Fruit fly (Drosophila melanogaster) whole organism, embryonic: ENCODE measurements around the gene CG31068.
A peak's percentile ranks its signal among the peaks of the same experiment; 100 is the strongest.

Source experiments
- Ada2b ChIP-seq: fragments of 200-800 bp; sonication (Bioruptor generic); IDR thresholded peaks from 2 replicates; pipeline ENCODE4 v1.3.6; 2022; ENCODE audit warnings: missing biosample characterization, missing genetic modification characterization
- CG10366 ChIP-seq: fragments of 200-800 bp; sonication (Bioruptor generic); IDR thresholded peaks from 2 replicates; pipeline ENCODE4 v1.3.6; 2022; ENCODE audit warnings: missing biosample characterization, missing genetic modification characterization
- CG11398 ChIP-seq: fragments of 200-800 bp; sonication (Bioruptor generic); optimal IDR thresholded peaks from 2 replicates; lab custom pipeline; 2016; ENCODE audit warnings: missing biosample characterization, missing genetic modification characterization
- CG12155 ChIP-seq: fragments of 200-800 bp; sonication (Bioruptor generic); optimal IDR thresholded peaks from 3 replicates; lab custom pipeline; 2016; ENCODE audit warnings: missing biosample characterization, missing genetic modification characterization
- CG1233 ChIP-seq: fragments of 200-800 bp; sonication (Bioruptor generic); optimal IDR thresholded peaks from 4 replicates; lab custom pipeline; 2018; ENCODE audit warnings: missing biosample characterization, mild to moderate bottlenecking, missing genetic modification characterization
- CG13894 ChIP-seq: fragments of 200-800 bp; sonication (Bioruptor generic); optimal IDR thresholded peaks from 3 replicates; lab custom pipeline; 2018; ENCODE audit warnings: missing biosample characterization, mild to moderate bottlenecking, missing genetic modification characterization, moderate library complexity
- CG14050 ChIP-seq: fragments of 200-800 bp; sonication (Bioruptor generic); IDR thresholded peaks from 3 replicates; pipeline ENCODE4 v1.3.6; 2022; ENCODE audit warnings: missing biosample characterization, missing genetic modification characterization
- CG1647 ChIP-seq: fragments of 200-800 bp; sonication (Bioruptor generic); optimal IDR thresholded peaks from 3 replicates; lab custom pipeline; 2016; ENCODE audit warnings: missing biosample characterization, missing genetic modification characterization
- CG17568 ChIP-seq: fragments of 200-800 bp; sonication (Bioruptor generic); optimal IDR thresholded peaks from 2 replicates; lab custom pipeline; 2018; ENCODE audit warnings: missing biosample characterization, mild to moderate bottlenecking, missing genetic modification characterization, moderate library complexity
- CG18476 ChIP-seq: fragments of 200-800 bp; sonication (Bioruptor generic); optimal IDR thresholded peaks from 2 replicates; lab custom pipeline; 2016; ENCODE audit warnings: missing biosample characterization, mild to moderate bottlenecking, missing genetic modification characterization
- CG2199 ChIP-seq: fragments of 200-800 bp; sonication (Bioruptor generic); IDR thresholded peaks from 3 replicates; pipeline ENCODE4 v1.3.6; 2022; ENCODE audit warnings: missing biosample characterization, missing genetic modification characterization
- CG32532 ChIP-seq: fragments of 200-800 bp; sonication (Bioruptor generic); IDR thresholded peaks from 2 replicates; pipeline ENCODE4 v1.3.6; 2022; ENCODE audit warnings: missing biosample characterization, missing genetic modification characterization
- CG3838 ChIP-seq: fragments of 200-800 bp; sonication (Bioruptor generic); optimal IDR thresholded peaks from 3 replicates; lab custom pipeline; 2016; ENCODE audit warnings: missing biosample characterization, missing genetic modification characterization
- CG4328 ChIP-seq: fragments of 200-800 bp; sonication (Bioruptor generic); optimal IDR thresholded peaks from 3 replicates; lab custom pipeline; 2017; ENCODE audit warnings: missing biosample characterization, missing genetic modification reagents, missing genetic modification characterization
- CG4424 ChIP-seq: fragments of 200-800 bp; sonication (Bioruptor generic); optimal IDR thresholded peaks from 3 replicates; lab custom pipeline; 2016; ENCODE audit warnings: missing biosample characterization, missing genetic modification characterization
- CG4707 ChIP-seq: fragments of 200-800 bp; sonication (Bioruptor generic); optimal IDR thresholded peaks from 2 replicates; lab custom pipeline; 2018; ENCODE audit warnings: missing biosample characterization, mild to moderate bottlenecking, missing genetic modification characterization, moderate library complexity
- CG4730 ChIP-seq: fragments of 200-800 bp; sonication (Bioruptor generic); IDR thresholded peaks from 2 replicates; pipeline ENCODE4 v1.3.6; 2022; ENCODE audit warnings: missing biosample characterization, missing genetic modification characterization
- CG8359 ChIP-seq: fragments of 200-800 bp; sonication (Bioruptor generic); optimal IDR thresholded peaks from 2 replicates; lab custom pipeline; 2017; ENCODE audit warnings: missing biosample characterization, mild to moderate bottlenecking, missing genetic modification characterization, borderline replicate concordance
- CG8924 ChIP-seq: fragments of 200-800 bp; optimal IDR thresholded peaks from 3 replicates; lab custom pipeline; 2019; ENCODE audit warnings: missing biosample characterization, mild to moderate bottlenecking, missing genetic modification characterization, moderate library complexity
- CG9797 ChIP-seq: fragments of 200-800 bp; sonication (Bioruptor generic); optimal IDR thresholded peaks from 3 replicates; lab custom pipeline; 2018; ENCODE audit warnings: missing biosample characterization, mild to moderate bottlenecking, missing genetic modification characterization
- Dek ChIP-seq: fragments of 200-800 bp; sonication (Bioruptor generic); optimal IDR thresholded peaks from 3 replicates; lab custom pipeline; 2019; ENCODE audit warnings: missing biosample characterization, mild to moderate bottlenecking, missing genetic modification characterization, moderate library complexity
- Fer2 ChIP-seq: fragments of 200-800 bp; sonication (Bioruptor generic); optimal IDR thresholded peaks from 2 replicates; lab custom pipeline; 2018; ENCODE audit warnings: missing biosample characterization, mild to moderate bottlenecking, missing genetic modification characterization, moderate library complexity
- Hand ChIP-seq: fragments of 200-800 bp; sonication (Bioruptor generic); optimal IDR thresholded peaks from 2 replicates; lab custom pipeline; 2017; ENCODE audit warnings: mild to moderate bottlenecking, missing biosample characterization, missing genetic modification reagents, missing genetic modification characterization
- MESR4 ChIP-seq: fragments of 200-800 bp; sonication (Bioruptor generic); optimal IDR thresholded peaks from 2 replicates; lab custom pipeline; 2018; ENCODE audit warnings: missing biosample characterization, mild to moderate bottlenecking, missing genetic modification characterization, moderate library complexity
- NC2α ChIP-seq: fragments of 200-800 bp; sonication (Bioruptor generic); optimal IDR thresholded peaks from 2 replicates; lab custom pipeline; 2016; ENCODE audit warnings: missing biosample characterization, missing genetic modification characterization
- Scr ChIP-seq: fragments of 200-800 bp; sonication (Bioruptor generic); IDR thresholded peaks from 2 replicates; pipeline ENCODE4 v1.3.6; 2022; ENCODE audit warnings: missing biosample characterization, missing genetic modification characterization; ENCODE audit not compliant: partially characterized antibody
- Spps ChIP-seq: fragments of 200-800 bp; sonication (Bioruptor generic); optimal IDR thresholded peaks from 2 replicates; lab custom pipeline; 2018; ENCODE audit warnings: missing biosample characterization, mild to moderate bottlenecking, missing genetic modification characterization
- Vsx1 ChIP-seq: fragments of 200-800 bp; sonication (Bioruptor generic); optimal IDR thresholded peaks from 2 replicates; lab custom pipeline; 2017; ENCODE audit warnings: missing biosample characterization, mild to moderate bottlenecking, missing genetic modification characterization, missing genetic modification reagents
- Xrp1 ChIP-seq: fragments of 200-800 bp; sonication (Bioruptor generic); IDR thresholded peaks from 2 replicates; pipeline ENCODE4 v1.3.6; 2022; ENCODE audit warnings: missing biosample characterization, missing genetic modification characterization
- abd-A ChIP-seq: fragments of 200-800 bp; sonication (Bioruptor generic); optimal IDR thresholded peaks from 3 replicates; lab custom pipeline; 2019; ENCODE audit warnings: missing biosample characterization, mild to moderate bottlenecking, missing genetic modification characterization, moderate library complexity
- bbx ChIP-seq: fragments of 200-800 bp; sonication (Bioruptor generic); IDR thresholded peaks from 2 replicates; pipeline ENCODE4 v1.3.6; 2022; ENCODE audit warnings: missing biosample characterization, missing genetic modification characterization; ENCODE audit not compliant: partially characterized antibody
- bowl ChIP-seq: fragments of 200-800 bp; sonication (Bioruptor generic); IDR thresholded peaks from 2 replicates; pipeline ENCODE4 v1.3.6; 2022; ENCODE audit warnings: missing biosample characterization, missing genetic modification characterization
- chn ChIP-seq: fragments of 200-800 bp; sonication (Bioruptor generic); optimal IDR thresholded peaks from 2 replicates; lab custom pipeline; 2016; ENCODE audit warnings: missing biosample characterization, missing genetic modification characterization
- ci ChIP-seq: fragments of 200-800 bp; sonication (Bioruptor generic); IDR thresholded peaks from 3 replicates; pipeline ENCODE4 v1.3.6; 2022; ENCODE audit warnings: missing biosample characterization, missing genetic modification characterization
- crp ChIP-seq, 2 experiments: fragments of 200-800 bp; sonication (Bioruptor generic); optimal IDR thresholded peaks; 2 replicates in 1 of 2; 3 replicates in 1 of 2; lab custom pipeline; 2017; ENCODE audit warnings: missing biosample characterization in 2 of 2, missing genetic modification characterization in 2 of 2, mild to moderate bottlenecking in 1 of 2, moderate library complexity in 1 of 2
- fd64A ChIP-seq: fragments of 200-800 bp; sonication (Bioruptor generic); optimal IDR thresholded peaks from 3 replicates; lab custom pipeline; 2018; ENCODE audit warnings: missing biosample characterization, mild to moderate bottlenecking, missing genetic modification characterization
- jing ChIP-seq: fragments of 200-800 bp; sonication (Bioruptor generic); optimal IDR thresholded peaks from 2 replicates; lab custom pipeline; 2018; ENCODE audit warnings: missing biosample characterization, mild to moderate bottlenecking, missing genetic modification characterization
- jumu ChIP-seq: fragments of 200-800 bp; sonication (Bioruptor generic); optimal IDR thresholded peaks from 3 replicates; lab custom pipeline; 2016; ENCODE audit warnings: missing biosample characterization, missing genetic modification characterization
- lov ChIP-seq, 2 experiments: fragments of 200-800 bp in 1 of 2; fragments of >200 bp in 1 of 2; sonication (Bioruptor generic) in 1 of 2; IDR thresholded peaks in 1 of 2; optimal IDR thresholded peaks in 1 of 2; 2 replicates in 1 of 2; 3 replicates in 1 of 2; pipeline versions ENCODE4 v1.3.6 to Lab custom; 2017 to 2022; ENCODE audit warnings: missing biosample characterization in 1 of 2, missing genetic modification characterization in 1 of 2
- mirr ChIP-seq: fragments of 200-800 bp; sonication (Bioruptor generic); optimal IDR thresholded peaks from 3 replicates; lab custom pipeline; 2018; ENCODE audit warnings: missing biosample characterization, mild to moderate bottlenecking, missing genetic modification characterization
- psq ChIP-seq: fragments of 200-800 bp; sonication (Bioruptor generic); optimal IDR thresholded peaks from 2 replicates; lab custom pipeline; 2017; ENCODE audit warnings: missing biosample characterization, missing genetic modification characterization
- schlank ChIP-seq: fragments of 200-800 bp; sonication (Bioruptor generic); optimal IDR thresholded peaks from 2 replicates; lab custom pipeline; 2018; ENCODE audit warnings: missing biosample characterization, mild to moderate bottlenecking, missing genetic modification characterization
- sim ChIP-seq: fragments of 200-800 bp; sonication (Bioruptor generic); IDR thresholded peaks from 2 replicates; pipeline ENCODE4 v1.3.6; 2022; ENCODE audit warnings: missing biosample characterization, missing genetic modification characterization
- stwl ChIP-seq: fragments of 200-800 bp; sonication (Bioruptor generic); optimal IDR thresholded peaks from 3 replicates; lab custom pipeline; 2018; ENCODE audit warnings: missing biosample characterization, mild to moderate bottlenecking, missing genetic modification characterization, moderate library complexity
- ttk ChIP-seq: fragments of 200-800 bp; sonication (Bioruptor generic); IDR thresholded peaks from 2 replicates; pipeline ENCODE4 v2.1.2; 2022; ENCODE audit warnings: missing biosample characterization, missing genetic modification characterization
- unpg ChIP-seq: fragments of 200-800 bp; sonication (Bioruptor generic); optimal IDR thresholded peaks from 3 replicates; lab custom pipeline; 2018; ENCODE audit warnings: missing biosample characterization, mild to moderate bottlenecking, missing genetic modification characterization, moderate library complexity
- usp ChIP-seq: fragments of >200 bp; optimal IDR thresholded peaks from 2 replicates; lab custom pipeline; 2017; ENCODE audit warnings: missing biosample characterization, missing genetic modification characterization
- z ChIP-seq: fragments of 200-800 bp; sonication (Bioruptor generic); IDR thresholded peaks from 3 replicates; pipeline ENCODE4 v1.3.6; 2022; ENCODE audit warnings: missing biosample characterization, missing genetic modification characterization

The CG31068 gene

DNA sequence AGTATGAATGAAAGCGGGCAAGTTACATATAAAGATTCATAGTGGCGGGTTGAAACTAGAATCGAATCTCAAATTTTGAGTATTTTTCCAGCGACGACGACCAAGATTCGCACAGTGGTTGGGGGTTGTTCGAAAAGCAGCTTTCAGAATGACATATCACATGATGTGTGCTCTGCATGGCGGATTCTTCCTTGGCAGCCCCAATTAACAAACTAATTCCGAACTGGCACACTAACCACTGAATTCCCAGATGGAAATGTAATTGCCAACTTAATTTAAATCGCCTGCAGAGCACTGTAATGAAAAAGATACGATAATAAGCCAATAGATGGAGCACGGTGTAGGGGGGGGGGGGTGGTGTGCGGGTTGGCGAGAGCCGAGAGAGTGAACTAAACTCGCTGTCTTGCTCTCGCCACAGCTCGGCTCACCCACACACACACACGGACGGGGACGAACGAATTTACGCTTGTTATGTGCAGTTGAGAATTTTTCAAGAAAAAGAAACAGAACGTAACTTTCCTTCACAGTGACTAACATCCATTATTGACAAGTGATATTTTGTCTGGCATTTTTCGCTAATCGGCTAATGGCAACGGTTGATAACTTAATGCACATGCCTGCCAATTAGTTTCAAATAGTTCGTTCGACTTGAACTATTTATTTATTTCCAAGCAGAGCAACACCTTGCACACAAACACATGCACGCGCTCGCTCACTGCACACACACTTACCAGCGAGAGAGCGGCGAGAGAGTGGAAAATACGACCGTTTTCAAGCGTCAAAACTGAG is 47.7 kb downstream of the CG31068 start (continued):
- TF ChIP-seq CG4707 (peak; percentile 88), bbx (GFP tag; lab: Robert Waterston, UW) (peak; percentile 60), CG8359 (GFP tag; lab: Kevin White, UChicago) (peak; percentile 73), chn (GFP tag; lab: Kevin White, UChicago) (peak; percentile 97), NC2α (GFP tag; lab: Kevin White, UChicago) (peak; percentile 82), CG8924 (peak; percentile 93), Xrp1 (GFP tag; lab: Robert Waterston, UW) (peak; percentile 98), MESR4 (peak; percentile 63), Fer2 (peak; percentile 72), CG4730 (GFP tag; lab: Robert Waterston, UW) (peak; percentile 95), CG18476 (peak; percentile 83), schlank (tag; lab: Kevin White, UChicago) (peak; percentile 96), Dek (tag; lab: Kevin White, UChicago) (peak; percentile 93), mirr (GFP tag; lab: Kevin White, UChicago) (peak; percentile 87), ttk (GFP tag; lab: Robert Waterston, UW) (peak; percentile 95), z (GFP tag; lab: Robert Waterston, UW) (peak; percentile 71; the same call in 2 of the 3 replicates), CG10366 (GFP tag; lab: Robert Waterston, UW) (peak; percentile 97), CG17568 (GFP tag; lab: Kevin White, UChicago) (peak; percentile 90), Hand (GFP tag; lab: Kevin White, UChicago) (peak; percentile 95), jumu (GFP tag; lab: Kevin White, UChicago) (peak; percentile 95), psq (GFP tag; lab: Kevin White, UChicago) (peak; percentile 64), CG32532 (peak; percentile 98), fd64A (peak; percentile 92), lov (optimal IDR thresholded peaks at IDR 0.05; lab: Kevin White, UChicago) (no peak), lov (GFP tag; IDR thresholded peaks at IDR 0.05; lab: Robert Waterston, UW) (peak; percentile 97), CG4328 (GFP tag; lab: Kevin White, UChicago) (peak; percentile 68), ci (GFP tag; lab: Robert Waterston, UW) (peak; percentile 98), abd-A (tag; lab: Kevin White, UChicago) (peak; percentile 88), bowl (GFP tag; lab: Robert Waterston, UW) (peak; percentile 94), CG11398 (GFP tag; lab: Kevin White, UChicago) (peak; percentile 92), CG1233 (GFP tag; lab: Kevin White, UChicago) (peak; percentile 92), Ada2b (peak; percentile 98), crp (GFP tag; optimal IDR thresholded peaks at IDR 0.05; lab: Kevin White, UChicago) (peak in 1 of 2 experiments; percentile 68), Spps (tag; lab: Kevin White, UChicago) (peak; percentile 77), CG3838 (GFP tag; lab: Kevin White, UChicago) (peak; percentile 86), Scr (GFP tag; lab: Robert Waterston, UW) (peak; percentile 13), unpg (peak; percentile 96), CG2199 (GFP tag; lab: Robert Waterston, UW) (peak; percentile 96; the same call in 2 of the 3 replicates), CG14050 (GFP tag; lab: Robert Waterston, UW) (peak; percentile 95), CG1647 (peak; percentile 93), sim (peak; percentile 91), Vsx1 (GFP tag; lab: Kevin White, UChicago) (peak; percentile 97), CG4424 (GFP tag; lab: Kevin White, UChicago) (peak; percentile 94), jing (GFP tag; lab: Kevin White, UChicago) (peak; percentile 95), stwl (tag; lab: Kevin White, UChicago) (peak; percentile 39), CG13894 (tag; lab: Kevin White, UChicago) (peak; percentile 90), CG9797 (no peak), CG12155 (peak; percentile 98), usp (GFP tag; lab: Kevin White, UChicago) (no peak)
